Worm (Caenorhabditis elegans) whole organism, L4 larva: Measurements from ENCODE around the gene C31E10.5.

Experiments used
- F10B5.3 ChIP-seq: sonication (generic microtip); optimal IDR thresholded peaks from 2 replicates; lab custom pipeline; 2016; ENCODE audit warnings: mild to moderate bottlenecking, missing genetic modification characterization, missing compliant biosample characterization
- F44E2.7 ChIP-seq: fragments of 200-800 bp; sonication (Bioruptor generic); IDR thresholded peaks from 2 replicates; pipeline ENCODE4 v2.1.2; 2022; ENCODE audit warnings: missing genetic modification characterization, missing compliant biosample characterization
- R02D3.7 ChIP-seq: fragments of 150-350 bp; sonication (generic microtip); optimal IDR thresholded peaks from 3 replicates; lab custom pipeline; 2014; ENCODE audit warnings: missing biosample characterization, missing genetic modification characterization
- T20F7.1 ChIP-seq: fragments of 200-800 bp; sonication (Bioruptor generic); optimal IDR thresholded peaks from 2 replicates; lab custom pipeline; 2018; ENCODE audit warnings: mild to moderate bottlenecking, missing genetic modification characterization, missing compliant biosample characterization
- T26A8.4 ChIP-seq: fragments of 200-800 bp; sonication (Bioruptor generic); IDR thresholded peaks from 2 replicates; pipeline ENCODE4 v1.3.6; 2022; ENCODE audit warnings: missing genetic modification characterization, missing compliant biosample characterization
- Y48G9A.11 ChIP-seq: fragments of 200-800 bp; sonication (Bioruptor generic); IDR thresholded peaks from 2 replicates; pipeline ENCODE4 v1.3.6; 2022; ENCODE audit warnings: missing genetic modification reagents, missing genetic modification characterization, missing compliant biosample characterization
- Y75B8A.6 ChIP-seq: fragments of 200-800 bp; sonication (Bioruptor generic); IDR thresholded peaks from 2 replicates; pipeline ENCODE4 v1.3.6; 2022; ENCODE audit warnings: missing genetic modification reagents, missing genetic modification characterization, missing compliant biosample characterization
- aha-1 ChIP-seq: fragments of 150-350 bp; peaks from one replicate; lab custom pipeline; 2014; ENCODE audit warnings: missing biosample characterization, missing genetic modification characterization
- arid-1 ChIP-seq: fragments of 200-800 bp; sonication (Bioruptor generic); conservative IDR thresholded peaks from 2 replicates; pipeline ENCODE4 v1.3.6; 2022; ENCODE audit warnings: missing genetic modification reagents, missing genetic modification characterization, missing compliant biosample characterization
- attf-4 ChIP-seq: sonication (generic microtip); optimal IDR thresholded peaks from 3 replicates; lab custom pipeline; 2017; ENCODE audit warnings: missing biosample characterization, missing genetic modification characterization
- ceh-20 ChIP-seq: fragments of 200-800 bp; sonication (Bioruptor generic); IDR thresholded peaks from 2 replicates; pipeline ENCODE4 v1.3.6; 2022; ENCODE audit warnings: missing genetic modification reagents, missing genetic modification characterization, missing compliant biosample characterization
- ceh-32 ChIP-seq: sonication (generic microtip); optimal IDR thresholded peaks from 2 replicates; lab custom pipeline; 2016; ENCODE audit warnings: mild to moderate bottlenecking, missing genetic modification characterization, missing compliant biosample characterization; ENCODE audit not compliant: poor library complexity
- ceh-44 ChIP-seq: fragments of 200-800 bp; sonication (Bioruptor generic); IDR thresholded peaks from 2 replicates; pipeline ENCODE4 v1.3.6; 2022; ENCODE audit warnings: missing genetic modification reagents, missing genetic modification characterization, missing compliant biosample characterization
- cey-2 ChIP-seq: sonication (generic microtip); optimal IDR thresholded peaks from 3 replicates; lab custom pipeline; 2017; ENCODE audit warnings: missing genetic modification characterization, mild to moderate bottlenecking, missing compliant biosample characterization, antibody characterized with exemption, borderline replicate concordance; ENCODE audit not compliant: insufficient read depth
- ctbp-1 ChIP-seq: fragments of 200-800 bp; sonication (Bioruptor generic); IDR thresholded peaks from 2 replicates; pipeline ENCODE4 v1.3.6; 2022; ENCODE audit warnings: missing genetic modification reagents, missing genetic modification characterization, missing compliant biosample characterization
- daf-12 ChIP-seq: fragments of 150-350 bp; optimal IDR thresholded peaks from 2 replicates; lab custom pipeline; 2014; ENCODE audit warnings: missing biosample characterization, missing genetic modification reagents, missing genetic modification characterization
- daf-19 ChIP-seq: fragments of 200-800 bp; sonication (Bioruptor generic); conservative IDR thresholded peaks from 2 replicates; pipeline ENCODE4 v1.3.6; 2022; ENCODE audit warnings: missing genetic modification characterization, missing compliant biosample characterization
- dmd-8 ChIP-seq: fragments of 200-800 bp; sonication (Bioruptor generic); IDR thresholded peaks from 2 replicates; pipeline ENCODE4 v1.3.6; 2022; ENCODE audit warnings: missing genetic modification characterization, missing compliant biosample characterization
- duxl-1 ChIP-seq: sonication (generic microtip); optimal IDR thresholded peaks from 2 replicates; lab custom pipeline; 2016; ENCODE audit warnings: mild to moderate bottlenecking, missing genetic modification characterization, moderate library complexity, missing compliant biosample characterization; ENCODE audit not compliant: poor library complexity
- dve-1 ChIP-seq: sonication (generic microtip); optimal IDR thresholded peaks from 2 replicates; lab custom pipeline; 2017; ENCODE audit warnings: antibody characterized with exemption, mild to moderate bottlenecking, missing genetic modification characterization, missing compliant biosample characterization; ENCODE audit not compliant: insufficient read depth
- egl-27 ChIP-seq: sonication (generic microtip); optimal IDR thresholded peaks from 3 replicates; lab custom pipeline; 2017; ENCODE audit warnings: missing biosample characterization, missing genetic modification reagents, missing genetic modification characterization
- fos-1 ChIP-seq: fragments of 150-350 bp; optimal IDR thresholded peaks from 2 replicates; lab custom pipeline; 2014; ENCODE audit warnings: missing biosample characterization, missing genetic modification characterization
- gei-8 ChIP-seq: fragments of 200-800 bp; sonication (Bioruptor generic); optimal IDR thresholded peaks from 2 replicates; lab custom pipeline; 2018; ENCODE audit warnings: mild to moderate bottlenecking, missing genetic modification characterization, missing compliant biosample characterization
- hif-1 ChIP-seq, 2 experiments: sonication (generic microtip); optimal IDR thresholded peaks; 2 replicates each; lab custom pipeline; 2016 to 2017; ENCODE audit warnings: missing compliant biosample characterization in 2 of 2, missing genetic modification characterization in 2 of 2, missing genetic modification reagents in 2 of 2, missing genotype in 2 of 2, mild to moderate bottlenecking in 1 of 2
- hlh-30 ChIP-seq: sonication (generic microtip); optimal IDR thresholded peaks from 2 replicates; lab custom pipeline; 2017; ENCODE audit warnings: antibody characterized with exemption, mild to moderate bottlenecking, missing genetic modification characterization, missing compliant biosample characterization; ENCODE audit not compliant: insufficient read depth
- lin-1 ChIP-seq: fragments of 200-800 bp; sonication (Bioruptor generic); IDR thresholded peaks from 2 replicates; pipeline ENCODE4 v1.3.6; 2022; ENCODE audit warnings: missing genetic modification reagents, missing genetic modification characterization, missing compliant biosample characterization
- lin-15B ChIP-seq: fragments of 150-350 bp; sonication (generic microtip); optimal IDR thresholded peaks from 3 replicates; lab custom pipeline; 2014; ENCODE audit warnings: missing biosample characterization, missing genetic modification characterization
- lin-38 ChIP-seq: fragments of 200-800 bp; sonication (Bioruptor generic); IDR thresholded peaks from 2 replicates; pipeline ENCODE4 v1.3.6; 2022; ENCODE audit warnings: missing genetic modification reagents, missing genetic modification characterization, missing compliant biosample characterization
- lin-39 ChIP-seq: fragments of 150-350 bp; optimal IDR thresholded peaks from 2 replicates; lab custom pipeline; 2014; ENCODE audit warnings: missing biosample characterization, missing genetic modification reagents, missing genetic modification characterization
- lir-3 ChIP-seq: sonication (generic microtip); optimal IDR thresholded peaks from 2 replicates; lab custom pipeline; 2016; ENCODE audit warnings: mild to moderate bottlenecking, missing genetic modification characterization, missing compliant biosample characterization
- lsy-2 ChIP-seq, 2 experiments: fragments of 150-350 bp in 1 of 2; sonication (generic microtip) in 1 of 2; optimal IDR thresholded peaks; 2 replicates each; lab custom pipeline; 2014 to 2017; ENCODE audit warnings: missing biosample characterization in 2 of 2, missing genetic modification characterization in 2 of 2
- mdl-1 ChIP-seq, 2 experiments: fragments of 150-350 bp in 1 of 2; sonication (generic microtip) in 1 of 2; optimal IDR thresholded peaks; 2 replicates each; lab custom pipeline; 2014 to 2017; ENCODE audit warnings: missing biosample characterization in 2 of 2, missing genetic modification characterization in 2 of 2
- mxl-2 ChIP-seq: fragments of 200-800 bp; sonication (Bioruptor generic); conservative IDR thresholded peaks from 2 replicates; pipeline ENCODE4 v1.3.6; 2022; ENCODE audit warnings: missing genetic modification reagents, missing genetic modification characterization, missing compliant biosample characterization
- mxl-3 ChIP-seq: fragments of 200-800 bp; sonication (Bioruptor generic); optimal IDR thresholded peaks from 2 replicates; lab custom pipeline; 2018; ENCODE audit warnings: mild to moderate bottlenecking, missing genetic modification characterization, missing compliant biosample characterization
- nhr-10 ChIP-seq: fragments of 150-350 bp; optimal IDR thresholded peaks from 2 replicates; lab custom pipeline; 2014; ENCODE audit warnings: missing biosample characterization, missing genetic modification characterization
- nhr-111 ChIP-seq: fragments of 200-800 bp; sonication (Bioruptor generic); optimal IDR thresholded peaks from 2 replicates; lab custom pipeline; 2018; ENCODE audit warnings: mild to moderate bottlenecking, missing genetic modification characterization, missing compliant biosample characterization
- nhr-42 ChIP-seq: fragments of 200-800 bp; sonication (Bioruptor generic); IDR thresholded peaks from 2 replicates; pipeline ENCODE4 v1.3.6; 2022; ENCODE audit warnings: missing genetic modification characterization, missing compliant biosample characterization
- nhr-48 ChIP-seq: sonication (generic microtip); optimal IDR thresholded peaks from 2 replicates; lab custom pipeline; 2016; ENCODE audit warnings: mild to moderate bottlenecking, missing genetic modification characterization, missing compliant biosample characterization
- nhr-6 ChIP-seq: fragments of 150-350 bp; optimal IDR thresholded peaks from 2 replicates; lab custom pipeline; 2014; ENCODE audit warnings: missing biosample characterization, missing genetic modification characterization
- rbr-2 ChIP-seq: sonication (generic microtip); optimal IDR thresholded peaks from 2 replicates; lab custom pipeline; 2016; ENCODE audit warnings: missing genotype, missing genetic modification characterization, missing compliant biosample characterization
- snpc-1.2 ChIP-seq: fragments of 200-800 bp; sonication (Bioruptor generic); IDR thresholded peaks from 2 replicates; pipeline ENCODE4 v1.3.6; 2022; ENCODE audit warnings: missing genetic modification reagents, missing genetic modification characterization, missing compliant biosample characterization
- spr-1 ChIP-seq: sonication (generic microtip); optimal IDR thresholded peaks from 2 replicates; lab custom pipeline; 2016; ENCODE audit warnings: mild to moderate bottlenecking, missing genetic modification characterization, missing compliant biosample characterization
- spr-3 ChIP-seq: fragments of 200-800 bp; sonication (Bioruptor generic); optimal IDR thresholded peaks from 2 replicates; lab custom pipeline; 2018; ENCODE audit warnings: mild to moderate bottlenecking, missing genetic modification characterization, missing compliant biosample characterization
- tag-97 ChIP-seq: fragments of 200-800 bp; sonication (Bioruptor generic); IDR thresholded peaks from 2 replicates; pipeline ENCODE4 v1.3.6; 2022; ENCODE audit warnings: missing genetic modification characterization, missing compliant biosample characterization
- tra-1 ChIP-seq: fragments of 200-800 bp; sonication (Bioruptor generic); IDR thresholded peaks from 2 replicates; pipeline ENCODE4 v1.3.6; 2022; ENCODE audit warnings: missing genetic modification reagents, missing genetic modification characterization, missing compliant biosample characterization
- vab-7 ChIP-seq: fragments of 200-800 bp; sonication (Bioruptor generic); IDR thresholded peaks from 2 replicates; pipeline ENCODE4 v1.3.6; 2022; ENCODE audit warnings: missing genetic modification reagents, missing genetic modification characterization, missing compliant biosample characterization
- zfp-2 ChIP-seq: sonication (generic microtip); optimal IDR thresholded peaks from 2 replicates; lab custom pipeline; 2016; ENCODE audit warnings: mild to moderate bottlenecking, missing genetic modification characterization, missing compliant biosample characterization
- zfp-3 ChIP-seq: fragments of 200-800 bp; sonication (Bioruptor generic); conservative IDR thresholded peaks from 2 replicates; pipeline ENCODE4 v1.3.6; 2022; ENCODE audit warnings: missing genetic modification reagents, missing genetic modification characterization, missing compliant biosample characterization
- zip-11 ChIP-seq: fragments of 200-800 bp; sonication (Bioruptor generic); IDR thresholded peaks from 2 replicates; pipeline ENCODE4 v1.3.6; 2022; ENCODE audit warnings: missing genetic modification characterization, missing compliant biosample characterization
- zip-2 ChIP-seq: fragments of 150-350 bp; optimal IDR thresholded peaks from 2 replicates; lab custom pipeline; 2014; ENCODE audit warnings: missing biosample characterization, missing genetic modification characterization
- ztf-11 ChIP-seq: fragments of 150-350 bp; optimal IDR thresholded peaks from 2 replicates; lab custom pipeline; 2014; ENCODE audit warnings: missing biosample characterization, missing genetic modification characterization

The C31E10.5 gene

DNA sequence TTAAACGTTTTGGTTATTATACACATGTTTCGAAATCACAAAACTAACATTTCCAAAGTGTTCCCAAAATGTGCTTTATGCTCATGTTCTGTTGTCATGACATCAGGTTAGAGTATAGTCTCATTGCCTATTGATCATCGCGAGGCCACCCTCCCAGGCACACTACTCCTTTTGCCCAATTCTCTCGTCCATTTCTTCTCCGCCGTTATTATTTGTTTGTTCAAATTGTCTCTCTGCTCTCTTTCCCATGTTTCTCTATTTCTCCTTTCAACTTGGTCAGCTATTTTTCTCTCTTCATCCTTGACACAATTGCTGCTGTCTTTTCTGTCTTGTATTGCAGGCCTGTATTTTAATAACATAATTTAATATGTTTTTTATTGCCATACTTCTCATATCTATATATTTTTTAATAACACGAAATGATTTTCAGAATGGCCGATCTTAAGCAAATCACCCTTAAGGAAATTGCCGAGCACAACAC is 5.9 kb upstream of the C31E10.5 start, which contains the start of gene cytb-5.1 (continued):
- TF ChIP-seq lin-39: no peak
- TF ChIP-seq T20F7.1 (GFP tag; lab: Kevin White, UChicago): no peak
- TF ChIP-seq mxl-2 (GFP tag; lab: Robert Waterston, UW): no peak
- TF ChIP-seq lir-3 (tag; lab: Kevin White, UChicago): no peak
- TF ChIP-seq nhr-42: no peak
- TF ChIP-seq nhr-111 (GFP tag; lab: Kevin White, UChicago): no peak
- peak; percentile 16 for TF ChIP-seq rbr-2 (tag; lab: Kevin White, UChicago)
- TF ChIP-seq attf-4 (tag; lab: Kevin White, UChicago): no peak
- TF ChIP-seq aha-1: peak; percentile 39
- no peak for TF ChIP-seq egl-27 (tag; lab: Kevin White, UChicago)
- peak; percentile 71 for TF ChIP-seq hlh-30 (tag; lab: Kevin White, UChicago)
- TF ChIP-seq T26A8.4 (GFP tag; lab: Robert Waterston, UW): no peak
- no peak for TF ChIP-seq spr-3
- no peak for TF ChIP-seq zip-2 (tag; lab: Kevin White, UChicago)
- TF ChIP-seq ceh-44: no peak
- TF ChIP-seq F44E2.7 (GFP tag; lab: Robert Waterston, UW): no peak
- no peak for TF ChIP-seq ceh-20
- TF ChIP-seq mdl-1 (tag; optimal IDR thresholded peaks at IDR 0.05; lab: Kevin White, UChicago): peak in 1 of 2 experiments; percentile 75
- no peak for TF ChIP-seq ctbp-1 (GFP tag; lab: Robert Waterston, UW)
- no peak for TF ChIP-seq daf-19 (GFP tag; lab: Robert Waterston, UW)
- TF ChIP-seq mxl-3 (GFP tag; lab: Kevin White, UChicago): peak; percentile 18
- no peak for TF ChIP-seq zip-11
- TF ChIP-seq gei-8 (GFP tag; lab: Kevin White, UChicago): no peak
- no peak for TF ChIP-seq ztf-11
- peak; percentile 68 for TF ChIP-seq dve-1 (tag; lab: Kevin White, UChicago)
- TF ChIP-seq duxl-1 (tag; lab: Kevin White, UChicago): no peak
- no peak for TF ChIP-seq lin-38 (GFP tag; lab: Robert Waterston, UW)
- no peak for TF ChIP-seq cey-2 (tag; lab: Kevin White, UChicago)
- TF ChIP-seq dmd-8: no peak
- TF ChIP-seq Y75B8A.6 (GFP tag; lab: Robert Waterston, UW): no peak
- TF ChIP-seq zfp-2 (tag; lab: Kevin White, UChicago): no peak
- TF ChIP-seq fos-1 (tag; lab: Kevin White, UChicago): no peak
- TF ChIP-seq hif-1 (tag; optimal IDR thresholded peaks at IDR 0.05; lab: Kevin White, UChicago): peak in 1 of 2 experiments; percentile 2
- TF ChIP-seq tra-1 (GFP tag; lab: Robert Waterston, UW): no peak
- no peak for TF ChIP-seq daf-12 (tag; lab: Kevin White, UChicago)
- no peak for TF ChIP-seq Y48G9A.11 (GFP tag; lab: Robert Waterston, UW)
- TF ChIP-seq lin-1 (GFP tag; lab: Robert Waterston, UW): no peak
- peak; percentile 67 for TF ChIP-seq nhr-6 (tag; lab: Kevin White, UChicago)
- TF ChIP-seq zfp-3: no peak
- TF ChIP-seq spr-1 (tag; lab: Kevin White, UChicago): no peak
- no peak for TF ChIP-seq vab-7 (GFP tag; lab: Robert Waterston, UW)
- no peak for TF ChIP-seq nhr-10
- no peak for TF ChIP-seq arid-1 (GFP tag; lab: Robert Waterston, UW)
- TF ChIP-seq snpc-1.2 (GFP tag; lab: Robert Waterston, UW): no peak
- TF ChIP-seq lin-15B (tag; lab: Kevin White, UChicago): no peak
- peak; percentile 34 for TF ChIP-seq nhr-48 (tag; lab: Kevin White, UChicago)
- TF ChIP-seq ceh-32: no peak
- no peak for TF ChIP-seq R02D3.7 (tag; lab: Kevin White, UChicago)
- TF ChIP-seq F10B5.3 (tag; lab: Kevin White, UChicago): no peak
- no peak for TF ChIP-seq tag-97 (GFP tag; lab: Robert Waterston, UW)
- TF ChIP-seq lsy-2 (tag; optimal IDR thresholded peaks at IDR 0.05; lab: Kevin White, UChicago): peak; percentile 5 to 58
